Worm (Caenorhabditis elegans) whole organism, young adult: Measurements from ENCODE around the gene F57B9.8.

Source experiments
- B0336.3 ChIP-seq: fragments of 200-800 bp; sonication (Bioruptor generic); IDR thresholded peaks from 2 replicates; pipeline ENCODE4 v1.3.6; 2022; ENCODE audit warnings: missing genetic modification characterization, missing compliant biosample characterization
- D2030.7 ChIP-seq: fragments of 200-800 bp; sonication (Bioruptor generic); IDR thresholded peaks from 2 replicates; pipeline ENCODE4 v1.3.6; 2022; ENCODE audit warnings: missing genetic modification reagents, missing genetic modification characterization, missing compliant biosample characterization
- F10E7.11 ChIP-seq: sonication (generic microtip); optimal IDR thresholded peaks from 2 replicates; lab custom pipeline; 2017; ENCODE audit warnings: mild to moderate bottlenecking, missing genetic modification characterization, moderate library complexity, missing compliant biosample characterization
- F23B12.7 ChIP-seq: sonication (generic microtip); optimal IDR thresholded peaks from 2 replicates; lab custom pipeline; 2017; ENCODE audit warnings: missing genetic modification characterization, mild to moderate bottlenecking, missing compliant biosample characterization, antibody characterized with exemption, moderate library complexity; ENCODE audit not compliant: insufficient read depth
- F37B4.10 ChIP-seq: fragments of 200-800 bp; sonication (Bioruptor generic); IDR thresholded peaks from 2 replicates; pipeline ENCODE4 v1.3.6; 2022; ENCODE audit warnings: missing genetic modification characterization, missing compliant biosample characterization
- F55B11.4 ChIP-seq: sonication (generic microtip); optimal IDR thresholded peaks from 2 replicates; lab custom pipeline; 2016; ENCODE audit warnings: missing compliant biosample characterization, missing genetic modification characterization, borderline replicate concordance; ENCODE audit not compliant: insufficient read depth
- K12H6.12 ChIP-seq: fragments of 200-800 bp; sonication (Bioruptor generic); optimal IDR thresholded peaks from 2 replicates; lab custom pipeline; 2018; ENCODE audit warnings: mild to moderate bottlenecking, missing genetic modification characterization, missing compliant biosample characterization
- Y67H2A.10 ChIP-seq: fragments of 200-800 bp; sonication (Bioruptor generic); conservative IDR thresholded peaks from 2 replicates; pipeline ENCODE4 v1.3.6; 2022; ENCODE audit warnings: missing genetic modification reagents, missing genetic modification characterization, missing compliant biosample characterization
- akir-1 ChIP-seq: fragments of 200-800 bp; sonication (Bioruptor generic); optimal IDR thresholded peaks from 2 replicates; lab custom pipeline; 2018; ENCODE audit warnings: mild to moderate bottlenecking, missing genetic modification characterization, moderate library complexity, missing compliant biosample characterization
- aptf-3 ChIP-seq: fragments of 200-800 bp; sonication (Bioruptor generic); IDR thresholded peaks from 2 replicates; pipeline ENCODE4 v1.3.6; 2022; ENCODE audit warnings: missing genetic modification characterization, missing compliant biosample characterization
- bed-2 ChIP-seq: fragments of 200-800 bp; sonication (Bioruptor generic); IDR thresholded peaks from 2 replicates; pipeline ENCODE4 v1.3.6; 2022; ENCODE audit warnings: missing genetic modification reagents, missing genetic modification characterization, missing compliant biosample characterization
- ccch-3 ChIP-seq: fragments of 200-800 bp; sonication (Bioruptor generic); optimal IDR thresholded peaks from 2 replicates; lab custom pipeline; 2018; ENCODE audit warnings: mild to moderate bottlenecking, missing genetic modification characterization, missing compliant biosample characterization
- cebp-2 ChIP-seq: fragments of 200-800 bp; sonication (Bioruptor generic); IDR thresholded peaks from 2 replicates; pipeline ENCODE4 v1.3.6; 2022; ENCODE audit warnings: missing genetic modification characterization, missing compliant biosample characterization
- chd-7 ChIP-seq: sonication (generic microtip); optimal IDR thresholded peaks from 2 replicates; lab custom pipeline; 2016; ENCODE audit warnings: mild to moderate bottlenecking, missing genetic modification characterization, moderate library complexity, missing compliant biosample characterization
- dox-1 ChIP-seq: fragments of 200-800 bp; sonication (Bioruptor generic); IDR thresholded peaks from 2 replicates; pipeline ENCODE4 v1.3.6; 2022; ENCODE audit warnings: missing genetic modification reagents, missing genetic modification characterization, missing compliant biosample characterization
- dpff-1 ChIP-seq: sonication (generic microtip); optimal IDR thresholded peaks from 2 replicates; lab custom pipeline; 2017; ENCODE audit warnings: mild to moderate bottlenecking, missing genetic modification characterization, missing compliant biosample characterization
- efl-1 ChIP-seq: fragments of 150-350 bp; optimal IDR thresholded peaks from 2 replicates; lab custom pipeline; 2014; ENCODE audit warnings: missing biosample characterization, missing genetic modification reagents, missing genetic modification characterization
- egl-18 ChIP-seq: fragments of 200-800 bp; sonication (Bioruptor generic); IDR thresholded peaks from 2 replicates; pipeline ENCODE4 v1.3.6; 2022; ENCODE audit warnings: missing genetic modification reagents, missing genetic modification characterization, missing compliant biosample characterization
- egrh-3 ChIP-seq: fragments of 200-800 bp; sonication (Bioruptor generic); IDR thresholded peaks from 2 replicates; pipeline ENCODE4 v1.3.6; 2022; ENCODE audit warnings: missing genetic modification reagents, missing genetic modification characterization, missing compliant biosample characterization
- fkh-3 ChIP-seq: sonication (generic microtip); optimal IDR thresholded peaks from 2 replicates; lab custom pipeline; 2016; ENCODE audit warnings: mild to moderate bottlenecking, missing genetic modification characterization, missing compliant biosample characterization
- him-1 ChIP-seq: sonication (generic microtip); optimal IDR thresholded peaks from 2 replicates; lab custom pipeline; 2016; ENCODE audit warnings: missing genotype, missing genetic modification reagents, missing genetic modification characterization, missing compliant biosample characterization
- hlh-12 ChIP-seq: sonication (generic microtip); optimal IDR thresholded peaks from 2 replicates; lab custom pipeline; 2016; ENCODE audit warnings: missing genetic modification characterization, missing compliant biosample characterization
- hlh-26 ChIP-seq: fragments of 200-800 bp; sonication (Bioruptor generic); conservative IDR thresholded peaks from 2 replicates; pipeline ENCODE4 v1.3.6; 2022; ENCODE audit warnings: missing genetic modification reagents, missing genetic modification characterization, missing compliant biosample characterization
- hmg-1.2 ChIP-seq: fragments of 200-800 bp; sonication (Bioruptor generic); IDR thresholded peaks from 2 replicates; pipeline ENCODE4 v1.3.6; 2022; ENCODE audit warnings: missing genetic modification reagents, missing genetic modification characterization, missing compliant biosample characterization
- hsf-1 ChIP-seq: fragments of 200-800 bp; sonication (Bioruptor generic); IDR thresholded peaks from 2 replicates; pipeline ENCODE4 v1.3.6; 2022; ENCODE audit warnings: missing genetic modification reagents, missing genetic modification characterization, missing compliant biosample characterization
- let-526 ChIP-seq: fragments of 200-800 bp; sonication (Bioruptor generic); IDR thresholded peaks from 2 replicates; pipeline ENCODE4 v1.3.6; 2022; ENCODE audit warnings: missing genetic modification reagents, missing genetic modification characterization, missing compliant biosample characterization
- let-607 ChIP-seq, 2 experiments: fragments of 200-800 bp in 1 of 2; sonication (Bioruptor generic) in 1 of 2; sonication (generic microtip) in 1 of 2; optimal IDR thresholded peaks; 2 replicates each; lab custom pipeline; 2016 to 2018; ENCODE audit warnings: mild to moderate bottlenecking in 2 of 2, missing compliant biosample characterization in 2 of 2, missing genetic modification characterization in 2 of 2, moderate library complexity in 2 of 2, missing genotype in 1 of 2
- lin-26 ChIP-seq: fragments of 200-800 bp; sonication (Bioruptor generic); IDR thresholded peaks from 2 replicates; pipeline ENCODE4 v1.3.6; 2022; ENCODE audit warnings: missing genetic modification reagents, missing genetic modification characterization, missing compliant biosample characterization
- lin-54 ChIP-seq: fragments of 200-800 bp; sonication (Bioruptor generic); optimal IDR thresholded peaks from 2 replicates; lab custom pipeline; 2018; ENCODE audit warnings: mild to moderate bottlenecking, missing genetic modification characterization, missing compliant biosample characterization
- lsy-27 ChIP-seq: sonication (generic microtip); optimal IDR thresholded peaks from 2 replicates; lab custom pipeline; 2017; ENCODE audit warnings: missing genetic modification characterization, mild to moderate bottlenecking, missing compliant biosample characterization, antibody characterized with exemption, missing genotype, borderline replicate concordance; ENCODE audit not compliant: insufficient read depth
- madf-10 ChIP-seq: sonication (generic microtip); optimal IDR thresholded peaks from 2 replicates; lab custom pipeline; 2016; ENCODE audit warnings: mild to moderate bottlenecking, missing genetic modification characterization, missing compliant biosample characterization
- madf-6 ChIP-seq: fragments of 200-800 bp; sonication (Bioruptor generic); IDR thresholded peaks from 2 replicates; pipeline ENCODE4 v1.3.6; 2022; ENCODE audit warnings: missing genetic modification reagents, missing genetic modification characterization, missing compliant biosample characterization
- madf-8 ChIP-seq: fragments of 200-800 bp; sonication (Bioruptor generic); conservative IDR thresholded peaks from 2 replicates; pipeline ENCODE4 v1.3.6; 2022; ENCODE audit warnings: missing genetic modification reagents, missing genetic modification characterization, missing compliant biosample characterization
- mcd-1 ChIP-seq: fragments of 200-800 bp; sonication (Bioruptor generic); IDR thresholded peaks from 2 replicates; pipeline ENCODE4 v1.3.6; 2022; ENCODE audit warnings: missing genetic modification reagents, missing genetic modification characterization, missing compliant biosample characterization
- nfya-1 ChIP-seq: sonication (generic microtip); optimal IDR thresholded peaks from 2 replicates; lab custom pipeline; 2017; ENCODE audit warnings: antibody characterized with exemption, missing compliant biosample characterization, missing genetic modification characterization, borderline replicate concordance; ENCODE audit not compliant: insufficient read depth
- nfyb-1 ChIP-seq: fragments of 200-800 bp; sonication (Bioruptor generic); IDR thresholded peaks from 2 replicates; pipeline ENCODE4 v1.3.6; 2022; ENCODE audit warnings: missing genetic modification reagents, missing genetic modification characterization, missing compliant biosample characterization
- nhr-120 ChIP-seq: fragments of 200-800 bp; sonication (Bioruptor generic); IDR thresholded peaks from 2 replicates; pipeline ENCODE4 v1.3.6; 2022; ENCODE audit warnings: missing genetic modification characterization, missing compliant biosample characterization
- nhr-90 ChIP-seq: sonication (generic microtip); optimal IDR thresholded peaks from 2 replicates; lab custom pipeline; 2016; ENCODE audit warnings: missing genotype, mild to moderate bottlenecking, missing genetic modification characterization, missing compliant biosample characterization
- repo-1 ChIP-seq: sonication (generic microtip); optimal IDR thresholded peaks from 2 replicates; lab custom pipeline; 2017; ENCODE audit warnings: mild to moderate bottlenecking, missing genetic modification characterization, missing compliant biosample characterization
- sdz-38 ChIP-seq: sonication (generic microtip); optimal IDR thresholded peaks from 2 replicates; lab custom pipeline; 2016; ENCODE audit warnings: missing genotype, missing genetic modification characterization, missing compliant biosample characterization
- snpc-1.1 ChIP-seq: sonication (generic microtip); optimal IDR thresholded peaks from 2 replicates; lab custom pipeline; 2017; ENCODE audit warnings: missing genetic modification characterization, mild to moderate bottlenecking, missing compliant biosample characterization, antibody characterized with exemption, moderate library complexity, missing genotype, missing genetic modification reagents; ENCODE audit not compliant: insufficient read depth
- snpc-1.3 ChIP-seq: sonication (generic microtip); optimal IDR thresholded peaks from 2 replicates; lab custom pipeline; 2017; ENCODE audit warnings: missing genetic modification characterization, mild to moderate bottlenecking, missing compliant biosample characterization, antibody characterized with exemption, moderate library complexity, missing genotype, missing genetic modification reagents; ENCODE audit not compliant: insufficient read depth
- snpc-4 ChIP-seq, 5 experiments: fragments of 150-350 bp in 1 of 5; sonication (generic microtip) in 4 of 5; optimal IDR thresholded peaks; 2 replicates each; lab custom pipeline; 2014 to 2018; ENCODE audit warnings: missing genetic modification characterization in 5 of 5, missing biosample characterization in 3 of 5, antibody characterized with exemption in 2 of 5, mild to moderate bottlenecking in 2 of 5, missing compliant biosample characterization in 2 of 5, missing genotype in 2 of 5, moderate library complexity in 2 of 5, missing genetic modification reagents in 1 of 5
- tlf-1 ChIP-seq: fragments of 200-800 bp; sonication (Bioruptor generic); optimal IDR thresholded peaks from 2 replicates; lab custom pipeline; 2018; ENCODE audit warnings: mild to moderate bottlenecking, missing genetic modification characterization, missing compliant biosample characterization
- unc-130 ChIP-seq: sonication (generic microtip); optimal IDR thresholded peaks from 2 replicates; lab custom pipeline; 2016; ENCODE audit warnings: missing genetic modification reagents, missing genetic modification characterization, missing compliant biosample characterization
- unc-62 ChIP-seq: fragments of 150-350 bp; optimal IDR thresholded peaks from 2 replicates; lab custom pipeline; 2014; ENCODE audit warnings: missing biosample characterization, missing genetic modification reagents, missing genetic modification characterization
- ztf-28 ChIP-seq: fragments of 200-800 bp; sonication (Bioruptor generic); IDR thresholded peaks from 2 replicates; pipeline ENCODE4 v1.3.6; 2022; ENCODE audit warnings: missing genetic modification reagents, missing genetic modification characterization, missing compliant biosample characterization
- ztf-3 ChIP-seq: fragments of 200-800 bp; sonication (Bioruptor generic); optimal IDR thresholded peaks from 2 replicates; lab custom pipeline; 2018; ENCODE audit warnings: mild to moderate bottlenecking, missing genetic modification characterization, missing compliant biosample characterization

Gene F57B9.8

DNA sequence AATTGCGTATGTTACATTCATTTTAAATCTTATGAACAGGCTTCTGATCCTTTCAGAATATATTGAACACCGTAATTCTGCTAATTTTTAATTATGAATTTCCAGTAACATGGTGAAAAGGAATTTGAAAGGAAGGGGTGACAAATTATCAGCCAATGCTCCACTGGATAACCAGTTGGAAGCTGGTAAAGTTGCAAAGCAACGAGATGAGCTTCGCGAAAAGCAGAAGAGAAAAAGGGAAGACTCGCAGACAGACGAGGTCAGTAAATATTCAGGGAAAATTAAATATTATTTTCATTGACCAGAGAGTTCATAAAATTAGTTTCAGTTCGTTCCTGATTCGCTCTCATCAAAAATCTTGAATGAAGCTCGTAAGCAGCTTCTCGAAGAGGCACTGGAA lies 3.2 kb downstream of the F57B9.8 start, which contains the start of gene byn-1 (continued):
- TF ChIP-seq ccch-3 (no peak), Y67H2A.10 (GFP tag; lab: Robert Waterston, UW) (no peak), snpc-4 (GFP tag; optimal IDR thresholded peaks at IDR 0.05; lab: Kevin White, UChicago) (no peak), snpc-4 (tag; optimal IDR thresholded peaks at IDR 0.05; lab: Kevin White, UChicago) (peak in 1 of 4 experiments; percentile 26), nfyb-1 (GFP tag; lab: Robert Waterston, UW) (no peak), ztf-3 (GFP tag; lab: Kevin White, UChicago) (no peak), nhr-120 (GFP tag; lab: Robert Waterston, UW) (no peak), repo-1 (tag; lab: Kevin White, UChicago) (peak; percentile 5), unc-130 (GFP tag; lab: Kevin White, UChicago) (no peak), hlh-26 (GFP tag; lab: Robert Waterston, UW) (no peak), egrh-3 (GFP tag; lab: Robert Waterston, UW) (no peak), hlh-12 (no peak), sdz-38 (tag; lab: Kevin White, UChicago) (no peak), madf-10 (no peak), let-607 (tag; optimal IDR thresholded peaks at IDR 0.05; lab: Kevin White, UChicago) (no peak), D2030.7 (no peak), ztf-28 (GFP tag; lab: Robert Waterston, UW) (no peak), chd-7 (tag; lab: Kevin White, UChicago) (no peak), dpff-1 (tag; lab: Kevin White, UChicago) (peak; percentile 25), F10E7.11 (tag; lab: Kevin White, UChicago) (no peak), let-526 (GFP tag; lab: Robert Waterston, UW) (no peak), bed-2 (no peak), him-1 (no peak), nhr-90 (tag; lab: Kevin White, UChicago) (no peak), madf-8 (GFP tag; lab: Robert Waterston, UW) (no peak), snpc-1.1 (tag; lab: Kevin White, UChicago) (peak; percentile 9), F55B11.4 (no peak), akir-1 (GFP tag; lab: Kevin White, UChicago) (no peak), fkh-3 (tag; lab: Kevin White, UChicago) (peak; percentile 76), cebp-2 (no peak), egl-18 (GFP tag; lab: Robert Waterston, UW) (no peak), F23B12.7 (tag; lab: Kevin White, UChicago) (no peak), lin-54 (GFP tag; lab: Kevin White, UChicago) (peak; percentile 24), snpc-1.3 (tag; lab: Kevin White, UChicago) (peak; percentile 12), efl-1 (GFP tag; lab: Kevin White, UChicago) (no peak), madf-6 (GFP tag; lab: Robert Waterston, UW) (peak; percentile 56), tlf-1 (GFP tag; lab: Kevin White, UChicago) (peak; percentile 35), aptf-3 (GFP tag; lab: Robert Waterston, UW) (no peak), K12H6.12 (no peak), nfya-1 (no peak), lsy-27 (tag; lab: Kevin White, UChicago) (no peak), hmg-1.2 (GFP tag; lab: Robert Waterston, UW) (no peak; the same call in 1 of the 2 replicates), mcd-1 (GFP tag; lab: Robert Waterston, UW) (peak; percentile 25; the same call in 1 of the 2 replicates), B0336.3 (GFP tag; lab: Robert Waterston, UW) (peak; percentile 82), hsf-1 (peak; percentile 69), lin-26 (no peak), F37B4.10 (GFP tag; lab: Robert Waterston, UW) (no peak), dox-1 (GFP tag; lab: Robert Waterston, UW) (no peak), unc-62 (GFP tag; lab: Kevin White, UChicago) (no peak)
